Fruit fly (Drosophila melanogaster): ENCODE data around the gene RpL23A.

DNA sequence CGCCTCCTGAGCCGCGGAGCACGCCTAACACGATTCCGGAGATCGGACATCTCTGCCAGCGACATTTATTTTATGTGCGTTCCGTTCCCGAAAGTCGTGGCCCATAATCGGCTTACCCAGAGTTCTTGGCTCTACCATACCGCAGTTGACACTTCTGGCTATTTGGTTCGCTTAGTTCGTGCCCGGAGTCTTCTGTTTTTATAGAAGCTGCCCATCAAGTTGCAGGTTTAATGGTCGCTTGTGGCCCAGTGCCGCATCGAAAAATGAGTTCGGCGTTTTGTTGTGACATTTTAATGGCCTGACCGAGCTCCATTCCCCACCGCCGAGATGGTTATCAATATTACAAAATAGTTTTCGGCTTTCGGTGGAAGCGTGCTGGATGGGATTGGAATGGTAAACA, 7.8 kb upstream of the RpL23A start:
- TF ChIP-seq CTCF (optimal IDR thresholded peaks at IDR 0.05) (no peak), CG8478 (optimal IDR thresholded peaks at IDR 0.05) (no peak)

Measured in S2 (cell line).